Worm (Caenorhabditis elegans) whole organism, L4 larva: Measurements from ENCODE around the gene ceh-24.

Source experiments
- ama-1 ChIP-seq: fragments of 150-350 bp; optimal IDR thresholded peaks from 2 replicates; lab custom pipeline; 2014; ENCODE audit warnings: inconsistent platforms, mixed read lengths
- fos-1 ChIP-seq: fragments of 150-350 bp; optimal IDR thresholded peaks from 2 replicates; lab custom pipeline; 2014; ENCODE audit warnings: missing biosample characterization, missing genetic modification characterization
- lin-29 ChIP-seq: fragments of 200-800 bp; sonication (Bioruptor generic); IDR thresholded peaks from 2 replicates; pipeline ENCODE4 v1.3.6; 2022; ENCODE audit warnings: missing genetic modification reagents, missing genetic modification characterization, missing compliant biosample characterization
- lin-39 ChIP-seq: fragments of 150-350 bp; optimal IDR thresholded peaks from 2 replicates; lab custom pipeline; 2014; ENCODE audit warnings: missing biosample characterization, missing genetic modification reagents, missing genetic modification characterization
- mes-2 ChIP-seq: sonication (generic microtip); optimal IDR thresholded peaks from 2 replicates; lab custom pipeline; 2016; ENCODE audit warnings: missing genotype, mild to moderate bottlenecking, missing genetic modification characterization, missing compliant biosample characterization; ENCODE audit not compliant: poor library complexity, severe bottlenecking
- nhr-28 ChIP-seq: fragments of 150-350 bp; optimal IDR thresholded peaks from 2 replicates; lab custom pipeline; 2014; ENCODE audit warnings: missing biosample characterization, missing genetic modification characterization
- nhr-76 ChIP-seq: fragments of 150-350 bp; optimal IDR thresholded peaks from 2 replicates; lab custom pipeline; 2014; ENCODE audit warnings: missing biosample characterization, missing genetic modification characterization
- snpc-4 ChIP-seq: fragments of 150-350 bp; optimal IDR thresholded peaks from 2 replicates; lab custom pipeline; 2014; ENCODE audit warnings: missing biosample characterization, missing genetic modification characterization

ce11 chrV:13799190-13799589, 13.8 kb upstream of the ceh-24 start:
- no peak for TF ChIP-seq mes-2 (tag; lab: Kevin White, UChicago)
- no peak for TF ChIP-seq ama-1 (lab: Kevin White, UChicago)
- TF ChIP-seq lin-39 (tag; lab: Kevin White, UChicago), result no peak
- TF ChIP-seq lin-29, result no peak
- TF ChIP-seq nhr-76 (tag; lab: Kevin White, UChicago), result no peak
- no peak for TF ChIP-seq fos-1 (tag; lab: Kevin White, UChicago)
- TF ChIP-seq snpc-4 (tag; lab: Kevin White, UChicago), result no peak
- no peak for TF ChIP-seq nhr-28
